Worm (Caenorhabditis elegans) whole organism, L4 larva: Measurements from ENCODE around the gene dmsr-10.

ENCODE experiments used
- D1046.2 ChIP-seq: fragments of 200-800 bp; sonication (Bioruptor generic); IDR thresholded peaks from 2 replicates; pipeline ENCODE4 v1.3.6; 2022; ENCODE audit warnings: missing genetic modification characterization, missing compliant biosample characterization
- F10B5.3 ChIP-seq: sonication (generic microtip); optimal IDR thresholded peaks from 2 replicates; lab custom pipeline; 2016; ENCODE audit warnings: mild to moderate bottlenecking, missing genetic modification characterization, missing compliant biosample characterization
- R02D3.7 ChIP-seq: fragments of 150-350 bp; sonication (generic microtip); optimal IDR thresholded peaks from 3 replicates; lab custom pipeline; 2014; ENCODE audit warnings: missing biosample characterization, missing genetic modification characterization
- T20F7.1 ChIP-seq: fragments of 200-800 bp; sonication (Bioruptor generic); optimal IDR thresholded peaks from 2 replicates; lab custom pipeline; 2018; ENCODE audit warnings: mild to moderate bottlenecking, missing genetic modification characterization, missing compliant biosample characterization
- Y105C5A.15 ChIP-seq: fragments of 200-800 bp; sonication (Bioruptor generic); IDR thresholded peaks from 2 replicates; pipeline ENCODE4 v1.3.6; 2022; ENCODE audit warnings: missing genetic modification characterization, missing compliant biosample characterization
- Y75B8A.6 ChIP-seq: fragments of 200-800 bp; sonication (Bioruptor generic); IDR thresholded peaks from 2 replicates; pipeline ENCODE4 v1.3.6; 2022; ENCODE audit warnings: missing genetic modification reagents, missing genetic modification characterization, missing compliant biosample characterization
- ZK337.2 ChIP-seq: fragments of 200-800 bp; sonication (Bioruptor generic); IDR thresholded peaks from 2 replicates; pipeline ENCODE4 v1.3.6; 2022; ENCODE audit warnings: missing genetic modification reagents, missing genetic modification characterization, missing compliant biosample characterization
- arid-1 ChIP-seq: fragments of 200-800 bp; sonication (Bioruptor generic); conservative IDR thresholded peaks from 2 replicates; pipeline ENCODE4 v1.3.6; 2022; ENCODE audit warnings: missing genetic modification reagents, missing genetic modification characterization, missing compliant biosample characterization
- ceh-28 ChIP-seq: fragments of 150-350 bp; optimal IDR thresholded peaks from 2 replicates; lab custom pipeline; 2014; ENCODE audit warnings: missing biosample characterization, missing genetic modification reagents, missing genetic modification characterization
- ceh-32 ChIP-seq: sonication (generic microtip); optimal IDR thresholded peaks from 2 replicates; lab custom pipeline; 2016; ENCODE audit warnings: mild to moderate bottlenecking, missing genetic modification characterization, missing compliant biosample characterization; ENCODE audit not compliant: poor library complexity
- ceh-44 ChIP-seq: fragments of 200-800 bp; sonication (Bioruptor generic); IDR thresholded peaks from 2 replicates; pipeline ENCODE4 v1.3.6; 2022; ENCODE audit warnings: missing genetic modification reagents, missing genetic modification characterization, missing compliant biosample characterization
- cey-2 ChIP-seq: sonication (generic microtip); optimal IDR thresholded peaks from 3 replicates; lab custom pipeline; 2017; ENCODE audit warnings: missing genetic modification characterization, mild to moderate bottlenecking, missing compliant biosample characterization, antibody characterized with exemption, borderline replicate concordance; ENCODE audit not compliant: insufficient read depth
- ctbp-1 ChIP-seq: fragments of 200-800 bp; sonication (Bioruptor generic); IDR thresholded peaks from 2 replicates; pipeline ENCODE4 v1.3.6; 2022; ENCODE audit warnings: missing genetic modification reagents, missing genetic modification characterization, missing compliant biosample characterization
- daf-19 ChIP-seq: fragments of 200-800 bp; sonication (Bioruptor generic); conservative IDR thresholded peaks from 2 replicates; pipeline ENCODE4 v1.3.6; 2022; ENCODE audit warnings: missing genetic modification characterization, missing compliant biosample characterization
- daf-8 ChIP-seq: fragments of 200-800 bp; sonication (Bioruptor generic); IDR thresholded peaks from 2 replicates; pipeline ENCODE4 v1.3.6; 2022; ENCODE audit warnings: missing genetic modification characterization, missing compliant biosample characterization
- dmd-9 ChIP-seq: fragments of 200-800 bp; sonication (Bioruptor generic); IDR thresholded peaks from 2 replicates; pipeline ENCODE4 v1.3.6; 2022; ENCODE audit warnings: missing genetic modification reagents, missing genetic modification characterization, missing compliant biosample characterization
- egl-27 ChIP-seq: sonication (generic microtip); optimal IDR thresholded peaks from 3 replicates; lab custom pipeline; 2017; ENCODE audit warnings: missing biosample characterization, missing genetic modification reagents, missing genetic modification characterization
- egl-43 ChIP-seq: fragments of 200-800 bp; sonication (Bioruptor generic); IDR thresholded peaks from 2 replicates; pipeline ENCODE4 v1.3.6; 2022; ENCODE audit warnings: missing genetic modification reagents, missing genetic modification characterization, missing compliant biosample characterization
- hlh-30 ChIP-seq: sonication (generic microtip); optimal IDR thresholded peaks from 2 replicates; lab custom pipeline; 2017; ENCODE audit warnings: antibody characterized with exemption, mild to moderate bottlenecking, missing genetic modification characterization, missing compliant biosample characterization; ENCODE audit not compliant: insufficient read depth
- hmg-1.1 ChIP-seq: fragments of 200-800 bp; sonication (Bioruptor generic); IDR thresholded peaks from 2 replicates; pipeline ENCODE4 v1.3.6; 2022; ENCODE audit warnings: missing genetic modification reagents, missing genetic modification characterization, missing compliant biosample characterization
- lin-1 ChIP-seq: fragments of 200-800 bp; sonication (Bioruptor generic); IDR thresholded peaks from 2 replicates; pipeline ENCODE4 v1.3.6; 2022; ENCODE audit warnings: missing genetic modification reagents, missing genetic modification characterization, missing compliant biosample characterization
- lin-13 ChIP-seq: fragments of 150-350 bp; optimal IDR thresholded peaks from 2 replicates; lab custom pipeline; 2014; ENCODE audit warnings: missing biosample characterization, missing genetic modification reagents, missing genetic modification characterization
- lin-29 ChIP-seq: fragments of 200-800 bp; sonication (Bioruptor generic); IDR thresholded peaks from 2 replicates; pipeline ENCODE4 v1.3.6; 2022; ENCODE audit warnings: missing genetic modification reagents, missing genetic modification characterization, missing compliant biosample characterization
- lin-39 ChIP-seq: fragments of 150-350 bp; optimal IDR thresholded peaks from 2 replicates; lab custom pipeline; 2014; ENCODE audit warnings: missing biosample characterization, missing genetic modification reagents, missing genetic modification characterization
- lsy-2 ChIP-seq, 2 experiments: fragments of 150-350 bp in 1 of 2; sonication (generic microtip) in 1 of 2; optimal IDR thresholded peaks; 2 replicates each; lab custom pipeline; 2014 to 2017; ENCODE audit warnings: missing biosample characterization in 2 of 2, missing genetic modification characterization in 2 of 2
- mdl-1 ChIP-seq, 2 experiments: fragments of 150-350 bp in 1 of 2; sonication (generic microtip) in 1 of 2; optimal IDR thresholded peaks; 2 replicates each; lab custom pipeline; 2014 to 2017; ENCODE audit warnings: missing biosample characterization in 2 of 2, missing genetic modification characterization in 2 of 2
- mdt-29 ChIP-seq: fragments of 200-800 bp; sonication (Bioruptor generic); IDR thresholded peaks from 2 replicates; pipeline ENCODE4 v1.3.6; 2022; ENCODE audit warnings: missing genetic modification reagents, missing genetic modification characterization, missing compliant biosample characterization
- nhr-11 ChIP-seq: fragments of 150-350 bp; optimal IDR thresholded peaks from 2 replicates; lab custom pipeline; 2014; ENCODE audit warnings: missing biosample characterization, missing genetic modification characterization
- nhr-25 ChIP-seq: sonication (generic microtip); optimal IDR thresholded peaks from 2 replicates; lab custom pipeline; 2017; ENCODE audit warnings: missing genetic modification characterization, mild to moderate bottlenecking, missing compliant biosample characterization, antibody characterized with exemption, moderate library complexity, borderline replicate concordance; ENCODE audit not compliant: insufficient read depth
- nhr-41 ChIP-seq: fragments of 200-800 bp; sonication (Bioruptor generic); IDR thresholded peaks from 2 replicates; pipeline ENCODE4 v1.3.6; 2022; ENCODE audit warnings: missing genetic modification reagents, missing genetic modification characterization, missing compliant biosample characterization
- nhr-76 ChIP-seq: fragments of 150-350 bp; optimal IDR thresholded peaks from 2 replicates; lab custom pipeline; 2014; ENCODE audit warnings: missing biosample characterization, missing genetic modification characterization
- nhr-77 ChIP-seq: fragments of 150-350 bp; optimal IDR thresholded peaks from 2 replicates; lab custom pipeline; 2014; ENCODE audit warnings: missing biosample characterization, missing genetic modification characterization
- saeg-2 ChIP-seq: fragments of 200-800 bp; sonication (Bioruptor generic); IDR thresholded peaks from 2 replicates; pipeline ENCODE4 v1.3.6; 2022; ENCODE audit warnings: missing genetic modification reagents, missing genetic modification characterization, missing compliant biosample characterization
- set-16 ChIP-seq: fragments of 200-800 bp; sonication (Bioruptor generic); IDR thresholded peaks from 2 replicates; pipeline ENCODE4 v1.3.6; 2022; ENCODE audit warnings: missing genetic modification reagents, missing genetic modification characterization, missing compliant biosample characterization
- skn-1 ChIP-seq: fragments of 150-350 bp; optimal IDR thresholded peaks from 2 replicates; lab custom pipeline; 2014; ENCODE audit warnings: missing biosample characterization, missing genetic modification characterization
- snpc-1.2 ChIP-seq: fragments of 200-800 bp; sonication (Bioruptor generic); IDR thresholded peaks from 2 replicates; pipeline ENCODE4 v1.3.6; 2022; ENCODE audit warnings: missing genetic modification reagents, missing genetic modification characterization, missing compliant biosample characterization
- snpc-4 ChIP-seq: fragments of 150-350 bp; optimal IDR thresholded peaks from 2 replicates; lab custom pipeline; 2014; ENCODE audit warnings: missing biosample characterization, missing genetic modification characterization
- tag-97 ChIP-seq: fragments of 200-800 bp; sonication (Bioruptor generic); IDR thresholded peaks from 2 replicates; pipeline ENCODE4 v1.3.6; 2022; ENCODE audit warnings: missing genetic modification characterization, missing compliant biosample characterization
- unc-39 ChIP-seq: sonication (generic microtip); optimal IDR thresholded peaks from 2 replicates; lab custom pipeline; 2017; ENCODE audit warnings: missing biosample characterization, missing genetic modification characterization
- unc-62 ChIP-seq, 3 experiments: fragments of 150-350 bp in 1 of 3; sonication (generic microtip); optimal IDR thresholded peaks in 2 of 3; peaks in 1 of 3; 1 replicate in 1 of 3; 2 replicates in 2 of 3; lab custom pipeline; 2014 to 2017; ENCODE audit warnings: missing biosample characterization in 3 of 3, missing genetic modification characterization in 3 of 3, missing genetic modification reagents in 3 of 3, missing genotype in 1 of 3
- vab-7 ChIP-seq: fragments of 200-800 bp; sonication (Bioruptor generic); IDR thresholded peaks from 2 replicates; pipeline ENCODE4 v1.3.6; 2022; ENCODE audit warnings: missing genetic modification reagents, missing genetic modification characterization, missing compliant biosample characterization
- zfp-3 ChIP-seq: fragments of 200-800 bp; sonication (Bioruptor generic); conservative IDR thresholded peaks from 2 replicates; pipeline ENCODE4 v1.3.6; 2022; ENCODE audit warnings: missing genetic modification reagents, missing genetic modification characterization, missing compliant biosample characterization
- ztf-11 ChIP-seq: fragments of 150-350 bp; optimal IDR thresholded peaks from 2 replicates; lab custom pipeline; 2014; ENCODE audit warnings: missing biosample characterization, missing genetic modification characterization
- ztf-7 ChIP-seq: fragments of 150-350 bp; optimal IDR thresholded peaks from 2 replicates; lab custom pipeline; 2014; ENCODE audit warnings: missing biosample characterization, missing genetic modification characterization

The dmsr-10 gene

DNA sequence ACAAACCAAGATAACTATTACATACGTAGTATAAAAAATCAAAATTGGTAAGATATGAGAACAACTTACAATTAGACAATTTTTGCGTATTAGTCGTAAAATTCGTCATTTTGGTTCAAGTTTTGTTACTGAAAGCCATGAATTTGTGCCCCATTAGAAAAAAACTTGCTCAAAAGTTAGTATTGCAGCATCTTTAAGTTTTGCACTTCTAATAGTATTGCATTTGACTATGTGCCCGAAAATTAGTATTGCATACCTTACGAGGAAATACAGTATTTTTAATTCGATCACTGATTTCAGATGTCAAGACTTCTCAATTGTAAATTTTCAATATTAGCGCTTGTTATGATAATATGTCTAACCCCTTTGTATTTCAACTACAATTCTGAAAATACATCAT, 19.8 kb upstream of the dmsr-10 start, which contains the start of gene T15B7.8:
Gene T15B7.8 (plus strand): TSS at position 301 of the 400 bp plus-strand sequence.
- no peak for TF ChIP-seq nhr-41 (GFP tag; lab: Robert Waterston, UW)
- no peak for TF ChIP-seq ztf-11 (tag; lab: Kevin White, UChicago)
- no peak for TF ChIP-seq skn-1 (tag; lab: Kevin White, UChicago)
- no peak for TF ChIP-seq snpc-1.2
- no peak for TF ChIP-seq Y75B8A.6
- no peak for TF ChIP-seq Y105C5A.15 (GFP tag; lab: Robert Waterston, UW)
- no peak for TF ChIP-seq nhr-11 (tag; lab: Kevin White, UChicago)
- TF ChIP-seq lin-39 (tag; lab: Kevin White, UChicago) = no peak
- TF ChIP-seq egl-27 (tag; lab: Kevin White, UChicago) = no peak
- TF ChIP-seq ctbp-1 = no peak
- no peak for TF ChIP-seq mdl-1 (tag; optimal IDR thresholded peaks at IDR 0.05; lab: Kevin White, UChicago)
- no peak for TF ChIP-seq lsy-2 (tag; optimal IDR thresholded peaks at IDR 0.05; lab: Kevin White, UChicago)
- TF ChIP-seq ceh-28 (tag; lab: Kevin White, UChicago) = no peak
- TF ChIP-seq ZK337.2 (GFP tag; lab: Robert Waterston, UW) = no peak
- no peak for TF ChIP-seq ceh-32 (tag; lab: Kevin White, UChicago)
- TF ChIP-seq saeg-2 (GFP tag; lab: Robert Waterston, UW) = no peak
- TF ChIP-seq zfp-3 = no peak
- TF ChIP-seq nhr-25 = no peak
- TF ChIP-seq tag-97 (GFP tag; lab: Robert Waterston, UW) = no peak

ce11 chrV:6819812-6820211, 18.1 kb upstream of the dmsr-10 start, which contains the start of gene dmsr-13:
TSS of gene dmsr-13 (minus strand) at chrV:6819912.
- no peak for TF ChIP-seq unc-62 (GFP tag; optimal IDR thresholded peaks at IDR 0.05 in 1 of 2; lab: Kevin White, UChicago)
- no peak for TF ChIP-seq unc-62 (tag; optimal IDR thresholded peaks at IDR 0.05; lab: Kevin White, UChicago)
- no peak for TF ChIP-seq egl-43 (GFP tag; lab: Robert Waterston, UW)
- no peak for TF ChIP-seq arid-1
- no peak for TF ChIP-seq nhr-77 (tag; lab: Kevin White, UChicago)
- no peak for TF ChIP-seq lin-1
- no peak for TF ChIP-seq snpc-4
- no peak for TF ChIP-seq daf-19 (GFP tag; lab: Robert Waterston, UW)
- no peak for TF ChIP-seq D1046.2 (GFP tag; lab: Robert Waterston, UW)
- no peak for TF ChIP-seq mdt-29 (GFP tag; lab: Robert Waterston, UW)
- no peak for TF ChIP-seq ceh-44 (GFP tag; lab: Robert Waterston, UW)
- TF ChIP-seq lin-29 = no peak
- TF ChIP-seq unc-39 (tag; lab: Kevin White, UChicago) = no peak
- TF ChIP-seq nhr-76 (tag; lab: Kevin White, UChicago) = no peak
- no peak for TF ChIP-seq set-16 (GFP tag; lab: Robert Waterston, UW)

DNA sequence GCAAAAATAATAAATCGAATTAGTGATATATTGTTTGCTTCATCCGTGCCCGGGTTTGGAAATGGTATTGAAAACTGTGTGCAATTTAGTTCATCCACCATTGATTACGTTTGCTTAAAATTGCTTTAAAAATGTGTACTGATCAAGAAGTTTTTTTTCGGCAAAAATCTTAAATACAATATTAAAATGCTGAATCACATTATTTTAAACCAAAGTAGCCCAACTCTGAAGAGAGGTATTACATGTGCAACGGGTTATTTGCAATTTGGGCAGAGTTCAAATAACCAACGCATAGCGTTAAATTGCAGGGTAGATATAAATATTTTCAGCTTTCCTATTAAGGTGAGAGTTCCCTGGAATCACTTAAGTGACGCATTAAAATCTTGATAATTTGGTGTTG, 15.4 kb upstream of the dmsr-10 start, which contains the start of gene dmsr-14:
Gene dmsr-14 (minus strand): TSS at position 101 of the 400 bp plus-strand sequence.
- no peak for TF ChIP-seq hmg-1.1 (GFP tag; lab: Robert Waterston, UW)
- no peak for TF ChIP-seq lin-29
- no peak for TF ChIP-seq T20F7.1 (GFP tag; lab: Kevin White, UChicago)
- TF ChIP-seq ztf-7 = no peak
- no peak for TF ChIP-seq vab-7
- TF ChIP-seq D1046.2 (GFP tag; lab: Robert Waterston, UW) = no peak
- no peak for TF ChIP-seq zfp-3
- no peak for TF ChIP-seq F10B5.3 (tag; lab: Kevin White, UChicago)
- no peak for TF ChIP-seq hlh-30 (tag; lab: Kevin White, UChicago)
- no peak for TF ChIP-seq egl-43 (GFP tag; lab: Robert Waterston, UW)
- TF ChIP-seq daf-8 (GFP tag; lab: Robert Waterston, UW) = no peak
- TF ChIP-seq R02D3.7 (tag; lab: Kevin White, UChicago) = no peak
- no peak for TF ChIP-seq dmd-9 (GFP tag; lab: Robert Waterston, UW)
- TF ChIP-seq lin-13 (GFP tag; lab: Kevin White, UChicago) = no peak
- no peak for TF ChIP-seq cey-2 (tag; lab: Kevin White, UChicago)
